Worm (Caenorhabditis elegans) whole organism, young adult: ENCODE measurements around the gene K02D10.4.

Experiments used
- F22D6.2 ChIP-seq: sonication (generic microtip); optimal IDR thresholded peaks from 2 replicates; lab custom pipeline; 2016; ENCODE audit warnings: mild to moderate bottlenecking, missing genetic modification characterization, missing compliant biosample characterization
- Y53F4B.3 ChIP-seq: fragments of 200-800 bp; sonication (Bioruptor generic); IDR thresholded peaks from 2 replicates; pipeline ENCODE4 v1.3.6; 2022; ENCODE audit warnings: missing genetic modification reagents, missing genetic modification characterization, missing compliant biosample characterization
- ZK185.1 ChIP-seq: sonication (generic microtip); optimal IDR thresholded peaks from 2 replicates; lab custom pipeline; 2016; ENCODE audit warnings: mild to moderate bottlenecking, missing genetic modification characterization, missing compliant biosample characterization; ENCODE audit not compliant: poor library complexity, severe bottlenecking
- ceh-100 ChIP-seq: fragments of 200-800 bp; sonication (Bioruptor generic); IDR thresholded peaks from 2 replicates; pipeline ENCODE4 v1.3.6; 2022; ENCODE audit warnings: missing genetic modification reagents, missing genetic modification characterization, missing compliant biosample characterization
- ceh-91 ChIP-seq: fragments of 200-800 bp; sonication (Bioruptor generic); IDR thresholded peaks from 2 replicates; pipeline ENCODE4 v1.3.6; 2022; ENCODE audit warnings: missing genetic modification reagents, missing genetic modification characterization, missing compliant biosample characterization
- hlh-26 ChIP-seq: fragments of 200-800 bp; sonication (Bioruptor generic); conservative IDR thresholded peaks from 2 replicates; pipeline ENCODE4 v1.3.6; 2022; ENCODE audit warnings: missing genetic modification reagents, missing genetic modification characterization, missing compliant biosample characterization

DNA sequence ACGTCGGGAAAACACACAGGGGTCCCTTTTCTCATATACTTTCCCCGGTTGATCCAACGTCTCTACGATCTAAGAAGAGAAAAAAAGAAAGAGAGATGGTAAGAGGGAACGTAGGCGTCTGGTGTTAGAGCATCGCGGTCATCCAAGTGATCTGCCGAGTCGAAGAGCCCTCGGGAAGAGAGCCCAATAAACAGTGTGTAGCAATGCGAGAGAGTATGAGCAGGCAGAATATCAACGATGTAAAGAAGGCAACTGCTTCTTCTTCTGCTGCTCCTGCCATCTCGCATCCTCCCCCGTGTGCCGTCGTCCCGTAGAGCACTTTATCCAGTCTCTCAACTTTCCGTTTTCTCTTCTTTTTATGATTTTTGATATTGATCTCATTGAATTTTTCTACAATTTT is 35.9 kb upstream of the K02D10.4 start:
- no peak for TF ChIP-seq ZK185.1 (tag; lab: Kevin White, UChicago)
- TF ChIP-seq F22D6.2 (tag; lab: Kevin White, UChicago): no peak
- TF ChIP-seq Y53F4B.3 (GFP tag; lab: Robert Waterston, UW): no peak
- TF ChIP-seq ceh-91 (GFP tag; lab: Robert Waterston, UW): no peak
- no peak for TF ChIP-seq ceh-100 (GFP tag; lab: Robert Waterston, UW)
- no peak for TF ChIP-seq hlh-26 (GFP tag; lab: Robert Waterston, UW)
